Worm (Caenorhabditis elegans) whole organism, L4 larva: ENCODE results near the gene mtr-4.

Experiments
- daf-19 ChIP-seq: fragments of 200-800 bp; sonication (Bioruptor generic); conservative IDR thresholded peaks from 2 replicates; pipeline ENCODE4 v1.3.6; 2022; ENCODE audit warnings: missing genetic modification characterization, missing compliant biosample characterization
- dpl-1 ChIP-seq: fragments of 150-350 bp; optimal IDR thresholded peaks from 2 replicates; lab custom pipeline; 2014; ENCODE audit warnings: missing biosample characterization, missing genetic modification reagents, missing genetic modification characterization
- fkh-10 ChIP-seq: fragments of 150-350 bp; optimal IDR thresholded peaks from 2 replicates; lab custom pipeline; 2014; ENCODE audit warnings: missing biosample characterization, missing genetic modification reagents, missing genetic modification characterization
- mdl-1 ChIP-seq, 2 experiments: fragments of 150-350 bp in 1 of 2; sonication (generic microtip) in 1 of 2; optimal IDR thresholded peaks; 2 replicates each; lab custom pipeline; 2014 to 2017; ENCODE audit warnings: missing biosample characterization in 2 of 2, missing genetic modification characterization in 2 of 2

DNA sequence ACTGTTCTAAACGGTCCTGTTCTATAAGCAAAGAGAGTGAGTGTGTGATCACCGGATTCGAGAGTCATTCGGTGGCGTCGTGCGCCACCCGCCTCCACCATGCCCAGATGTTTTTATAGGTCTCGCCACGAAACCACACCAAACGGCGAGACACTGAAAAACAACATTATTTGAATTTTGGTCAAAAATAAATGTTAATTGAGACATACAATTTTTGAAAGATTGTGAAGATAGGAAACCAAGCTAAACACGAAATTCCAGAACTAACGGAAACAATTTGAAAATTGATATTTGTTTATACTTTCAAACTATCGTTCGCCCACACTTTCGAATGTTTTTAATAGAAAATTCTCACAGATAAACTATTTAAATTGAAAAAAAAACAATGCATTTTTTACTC is 1.0 kb upstream of the mtr-4 start, which contains the start of gene catp-6:
- no peak for TF ChIP-seq mdl-1 (tag; optimal IDR thresholded peaks at IDR 0.05; lab: Kevin White, UChicago)
- no peak for TF ChIP-seq fkh-10 (GFP tag; lab: Kevin White, UChicago)
- TF ChIP-seq dpl-1 (GFP tag; lab: Kevin White, UChicago): no peak
- TF ChIP-seq daf-19 (GFP tag; lab: Robert Waterston, UW): no peak
